Fruit fly (Drosophila melanogaster): Measurements from ENCODE around the gene tin.

tin gene

dm6 chr3R:21378595-21378994 is at the start of gene tin (continued):
- TF ChIP-seq Opbp (GFP tag; IDR thresholded peaks at IDR 0.05; ENCODE audit: partially characterized antibody), result peak; percentile 59; the same call in 1 of the 3 replicates
- TF ChIP-seq CG31441 (GFP tag; IDR thresholded peaks at IDR 0.05), result peak; percentile 97
- TF ChIP-seq CG12236 (GFP tag; optimal IDR thresholded peaks at IDR 0.05), result peak; percentile 16
- TF ChIP-seq da (GFP tag; optimal IDR thresholded peaks at IDR 0.05), result no peak
- TF ChIP-seq luna (GFP tag; optimal IDR thresholded peaks at IDR 0.05), result no peak
- TF ChIP-seq tap (tag; optimal IDR thresholded peaks at IDR 0.05), result peak; percentile 94
- peak; percentile 36 for TF ChIP-seq pnt (GFP tag; optimal IDR thresholded peaks at IDR 0.05)
- TF ChIP-seq CG1233 (GFP tag; optimal IDR thresholded peaks at IDR 0.05), result peak; percentile 91
- peak; percentile 47; the same call in 1 of the 3 replicates for TF ChIP-seq HLH4C (GFP tag; IDR thresholded peaks at IDR 0.05; ENCODE audit: partially characterized antibody)
- peak; percentile 88 for TF ChIP-seq fd96Cb (tag; optimal IDR thresholded peaks at IDR 0.05)
- no peak for TF ChIP-seq CG3838 (GFP tag; optimal IDR thresholded peaks at IDR 0.05)
- no peak for TF ChIP-seq h (optimal IDR thresholded peaks at IDR 0.05)
- peak; percentile 86 for TF ChIP-seq Six4 (GFP tag; optimal IDR thresholded peaks at IDR 0.05)
- peak; percentile 80 for TF ChIP-seq lilli (GFP tag; optimal IDR thresholded peaks at IDR 0.05)
- peak; percentile 14 for TF ChIP-seq bab2 (GFP tag; optimal IDR thresholded peaks at IDR 0.05)
- TF ChIP-seq ERR (GFP tag; optimal IDR thresholded peaks at IDR 0.05), result peak; percentile 13
- TF ChIP-seq CG17328 (GFP tag; IDR thresholded peaks at IDR 0.05), result peak; percentile 98
- peak; percentile 80 for TF ChIP-seq CkIIα-i1 (GFP tag; IDR thresholded peaks at IDR 0.05)
- no peak for TF ChIP-seq Fer1 (GFP tag; optimal IDR thresholded peaks at IDR 0.05)
- TF ChIP-seq CG42726 (GFP tag; IDR thresholded peaks at IDR 0.05; ENCODE audit: partially characterized antibody), result no peak
- peak; percentile 88 for TF ChIP-seq CG15479 (GFP tag; optimal IDR thresholded peaks at IDR 0.05)
- peak; percentile 39 for TF ChIP-seq Hand (GFP tag; optimal IDR thresholded peaks at IDR 0.05)
- TF ChIP-seq Mes4 (GFP tag; optimal IDR thresholded peaks at IDR 0.05), result no peak
- TF ChIP-seq CG7357 (GFP tag; IDR thresholded peaks at IDR 0.05), result peak; percentile 83
- TF ChIP-seq CG6689 (GFP tag; IDR thresholded peaks at IDR 0.05), result peak; percentile 95
- peak; percentile 14 for TF ChIP-seq slp2 (GFP tag; optimal IDR thresholded peaks at IDR 0.05)
- TF ChIP-seq CG14667 (GFP tag; IDR thresholded peaks at IDR 0.05), result peak; percentile 93; the same call in 1 of the 2 replicates
- peak; percentile 55 for TF ChIP-seq trh (GFP tag; optimal IDR thresholded peaks at IDR 0.05)
- peak; percentile 77 for TF ChIP-seq CG1832 (GFP tag; optimal IDR thresholded peaks at IDR 0.05)
- peak; percentile 84 for TF ChIP-seq CG11696 (GFP tag; IDR thresholded peaks at IDR 0.05)
- TF ChIP-seq E2f2 (GFP tag; IDR thresholded peaks at IDR 0.05), result peak; percentile 83
- no peak for TF ChIP-seq usp (GFP tag; optimal IDR thresholded peaks at IDR 0.05)
- peak; percentile 98 for TF ChIP-seq ara (GFP tag; IDR thresholded peaks at IDR 0.05)
- TF ChIP-seq tll (GFP tag; optimal IDR thresholded peaks at IDR 0.05), result peak in 1 of 2 experiments; percentile 69
- peak; percentile 60 for TF ChIP-seq Bdp1 (GFP tag; optimal IDR thresholded peaks at IDR 0.05)
- peak; percentile 26 for TF ChIP-seq CG15073 (GFP tag; optimal IDR thresholded peaks at IDR 0.05)
- TF ChIP-seq CG16813 (GFP tag; IDR thresholded peaks at IDR 0.05; ENCODE audit: partially characterized antibody), result peak; percentile 75
- no peak for TF ChIP-seq CG1647 (GFP tag; optimal IDR thresholded peaks at IDR 0.05)
- peak; percentile 77 for TF ChIP-seq CG3065 (GFP tag; optimal IDR thresholded peaks at IDR 0.05)
- peak; percentile 90 for TF ChIP-seq Sox100B (GFP tag; optimal IDR thresholded peaks at IDR 0.05)
- TF ChIP-seq sob (GFP tag; IDR thresholded peaks at IDR 0.05), result peak; percentile 95
- TF ChIP-seq nmo (GFP tag; optimal IDR thresholded peaks at IDR 0.05), result peak; percentile 96
- peak; percentile 86 for TF ChIP-seq danr (GFP tag; IDR thresholded peaks at IDR 0.05)
- TF ChIP-seq CG10209 (GFP tag; optimal IDR thresholded peaks at IDR 0.05), result peak; percentile 93
- peak; percentile 77 for TF ChIP-seq Abd-B (GFP tag; optimal IDR thresholded peaks at IDR 0.05)
- TF ChIP-seq CG6854 (GFP tag; optimal IDR thresholded peaks at IDR 0.05), result peak; percentile 80
- peak; percentile 59; the same call in 1 of the 2 replicates for TF ChIP-seq Lim3 (GFP tag; IDR thresholded peaks at IDR 0.05)
- TF ChIP-seq CG11247 (GFP tag; IDR thresholded peaks at IDR 0.05), result peak; percentile 94
- TF ChIP-seq ftz-f1 (GFP tag; optimal IDR thresholded peaks at IDR 0.05), result peak; percentile 59
- TF ChIP-seq chinmo (GFP tag; IDR thresholded peaks at IDR 0.05; ENCODE audit: partially characterized antibody), result 0 out of 4 replicates have a peak, but pooled peaks have one; percentile 73
- peak; percentile 90; the same call in 2 of the 3 replicates for TF ChIP-seq Mrtf (GFP tag; IDR thresholded peaks at IDR 0.05)

All from whole organism, embryonic.